Fruit fly (Drosophila melanogaster): Measurements from ENCODE around the gene GMF.

Gene GMF

dm6 chr2L:16257227-16258071 lies 45.3 kb downstream of the GMF start, which contains the start of the genes PRL-1 and EndoGI (continued):
- TF ChIP-seq CG17802 (tag; optimal IDR thresholded peaks at IDR 0.05) (no peak), Six4 (GFP tag; optimal IDR thresholded peaks at IDR 0.05) (peak; percentile 54), Lpt (GFP tag; optimal IDR thresholded peaks at IDR 0.05) (no peak), Oli (tag; optimal IDR thresholded peaks at IDR 0.05) (peak; percentile 57), sr (GFP tag; IDR thresholded peaks at IDR 0.05) (no peak), h (optimal IDR thresholded peaks at IDR 0.05) (no peak), CG17612 (GFP tag; IDR thresholded peaks at IDR 0.05) (no peak), Doc2 (GFP tag; IDR thresholded peaks at IDR 0.05) (no peak), z (GFP tag; IDR thresholded peaks at IDR 0.05) (no peak), CG8290 (GFP tag; optimal IDR thresholded peaks at IDR 0.05) (peak; percentile 49), CG8290 (tag; optimal IDR thresholded peaks at IDR 0.05) (peak in 1 of 2 experiments; percentile 68), CG15073 (GFP tag; optimal IDR thresholded peaks at IDR 0.05) (no peak), CG17568 (GFP tag; optimal IDR thresholded peaks at IDR 0.05) (peak; percentile 89), dmrt11E (tag; optimal IDR thresholded peaks at IDR 0.05) (peak; percentile 53), Dll (GFP tag; IDR thresholded peaks at IDR 0.05; ENCODE audit: partially characterized antibody) (peak; percentile 98), CG13296 (GFP tag; optimal IDR thresholded peaks at IDR 0.05) (peak; percentile 88), aop (GFP tag; IDR thresholded peaks at IDR 0.05) (no peak), tna (GFP tag; IDR thresholded peaks at IDR 0.05; ENCODE audit: partially characterized antibody) (peak; percentile 100), sisA (GFP tag; IDR thresholded peaks at IDR 0.05) (no peak), pnt (GFP tag; optimal IDR thresholded peaks at IDR 0.05) (no peak), CG12744 (GFP tag; optimal IDR thresholded peaks at IDR 0.05) (peak; percentile 12), Atf-2 (GFP tag; optimal IDR thresholded peaks at IDR 0.05) (no peak), CG9817 (tag; optimal IDR thresholded peaks at IDR 0.05) (peak; percentile 65), her (GFP tag; optimal IDR thresholded peaks at IDR 0.05) (no peak), CG8388 (GFP tag; optimal IDR thresholded peaks at IDR 0.05) (peak; percentile 77), grn (GFP tag; optimal IDR thresholded peaks at IDR 0.05) (peak; percentile 83), ci (GFP tag; IDR thresholded peaks at IDR 0.05) (peak; percentile 85), CG2875 (GFP tag; optimal IDR thresholded peaks at IDR 0.05) (peak; percentile 47), CG15601 (tag; optimal IDR thresholded peaks at IDR 0.05) (peak; percentile 76), gt (GFP tag; IDR thresholded peaks at IDR 0.05) (no peak), az2 (GFP tag; optimal IDR thresholded peaks at IDR 0.05) (peak; percentile 59), Abd-B (GFP tag; optimal IDR thresholded peaks at IDR 0.05) (no peak), dm (GFP tag; optimal IDR thresholded peaks at IDR 0.05) (peak; percentile 52), CG2120 (GFP tag; optimal IDR thresholded peaks at IDR 0.05) (peak; percentile 71), ash1 (GFP tag; optimal IDR thresholded peaks at IDR 0.05) (no peak), abd-A (tag; optimal IDR thresholded peaks at IDR 0.05) (no peak), CG5245 (GFP tag; optimal IDR thresholded peaks at IDR 0.05) (no peak), bigmax (GFP tag; optimal IDR thresholded peaks at IDR 0.05) (peak; percentile 98), Bdp1 (GFP tag; optimal IDR thresholded peaks at IDR 0.05) (no peak), nerfin-1 (tag; optimal IDR thresholded peaks at IDR 0.05) (peak; percentile 66), CG1832 (GFP tag; optimal IDR thresholded peaks at IDR 0.05) (no peak), Vsx1 (GFP tag; optimal IDR thresholded peaks at IDR 0.05) (peak; percentile 65), ken (GFP tag; IDR thresholded peaks at IDR 0.05) (no peak), E2f2 (GFP tag; IDR thresholded peaks at IDR 0.05) (peak; percentile 56; the same call in 1 of the 2 replicates), CG6791 (GFP tag; IDR thresholded peaks at IDR 0.05; ENCODE audit: partially characterized antibody) (peak; percentile 100), Nf-YB (GFP tag; optimal IDR thresholded peaks at IDR 0.05) (peak; percentile 68), fd96Cb (tag; optimal IDR thresholded peaks at IDR 0.05) (peak; percentile 57), btn (GFP tag; optimal IDR thresholded peaks at IDR 0.05) (no peak), tgo (GFP tag; IDR thresholded peaks at IDR 0.05) (peak; percentile 74), CG11093 (GFP tag; IDR thresholded peaks at IDR 0.05) (no peak)

Data from whole organism, embryonic.